Worm (Caenorhabditis elegans) whole organism, L4 larva: ENCODE results near the gene F41E6.12.

ENCODE experiments used
- F26F4.8 ChIP-seq: fragments of 200-800 bp; sonication (Bioruptor generic); conservative IDR thresholded peaks from 2 replicates; pipeline ENCODE4 v1.3.6; 2022; ENCODE audit warnings: missing genetic modification characterization, missing compliant biosample characterization
- F37D6.2 ChIP-seq: sonication (generic microtip); optimal IDR thresholded peaks from 2 replicates; lab custom pipeline; 2016; ENCODE audit warnings: mild to moderate bottlenecking, missing genetic modification characterization, missing compliant biosample characterization
- F44E2.7 ChIP-seq: fragments of 200-800 bp; sonication (Bioruptor generic); IDR thresholded peaks from 2 replicates; pipeline ENCODE4 v2.1.2; 2022; ENCODE audit warnings: missing genetic modification characterization, missing compliant biosample characterization
- R02D3.7 ChIP-seq: fragments of 150-350 bp; sonication (generic microtip); optimal IDR thresholded peaks from 3 replicates; lab custom pipeline; 2014; ENCODE audit warnings: missing biosample characterization, missing genetic modification characterization
- T26A8.4 ChIP-seq: fragments of 200-800 bp; sonication (Bioruptor generic); IDR thresholded peaks from 2 replicates; pipeline ENCODE4 v1.3.6; 2022; ENCODE audit warnings: missing genetic modification characterization, missing compliant biosample characterization
- Y48G9A.11 ChIP-seq: fragments of 200-800 bp; sonication (Bioruptor generic); IDR thresholded peaks from 2 replicates; pipeline ENCODE4 v1.3.6; 2022; ENCODE audit warnings: missing genetic modification reagents, missing genetic modification characterization, missing compliant biosample characterization
- Y75B8A.6 ChIP-seq: fragments of 200-800 bp; sonication (Bioruptor generic); IDR thresholded peaks from 2 replicates; pipeline ENCODE4 v1.3.6; 2022; ENCODE audit warnings: missing genetic modification reagents, missing genetic modification characterization, missing compliant biosample characterization
- ZK337.2 ChIP-seq: fragments of 200-800 bp; sonication (Bioruptor generic); IDR thresholded peaks from 2 replicates; pipeline ENCODE4 v1.3.6; 2022; ENCODE audit warnings: missing genetic modification reagents, missing genetic modification characterization, missing compliant biosample characterization
- aha-1 ChIP-seq: fragments of 150-350 bp; peaks from one replicate; lab custom pipeline; 2014; ENCODE audit warnings: missing biosample characterization, missing genetic modification characterization
- ama-1 ChIP-seq: fragments of 150-350 bp; optimal IDR thresholded peaks from 2 replicates; lab custom pipeline; 2014; ENCODE audit warnings: inconsistent platforms, mixed read lengths
- attf-4 ChIP-seq: sonication (generic microtip); optimal IDR thresholded peaks from 3 replicates; lab custom pipeline; 2017; ENCODE audit warnings: missing biosample characterization, missing genetic modification characterization
- ceh-32 ChIP-seq: sonication (generic microtip); optimal IDR thresholded peaks from 2 replicates; lab custom pipeline; 2016; ENCODE audit warnings: mild to moderate bottlenecking, missing genetic modification characterization, missing compliant biosample characterization; ENCODE audit not compliant: poor library complexity
- ces-1 ChIP-seq: fragments of 150-350 bp; sonication (generic microtip); optimal IDR thresholded peaks from 4 replicates; lab custom pipeline; 2014; ENCODE audit warnings: missing biosample characterization, missing genetic modification reagents, missing genetic modification characterization
- ctbp-1 ChIP-seq: fragments of 200-800 bp; sonication (Bioruptor generic); IDR thresholded peaks from 2 replicates; pipeline ENCODE4 v1.3.6; 2022; ENCODE audit warnings: missing genetic modification reagents, missing genetic modification characterization, missing compliant biosample characterization
- daf-12 ChIP-seq: fragments of 150-350 bp; optimal IDR thresholded peaks from 2 replicates; lab custom pipeline; 2014; ENCODE audit warnings: missing biosample characterization, missing genetic modification reagents, missing genetic modification characterization
- daf-16 ChIP-seq, 3 experiments: sonication (generic microtip); optimal IDR thresholded peaks; 2 replicates each; lab custom pipeline; 2016 to 2017; ENCODE audit warnings: missing genetic modification characterization in 3 of 3, missing genetic modification reagents in 3 of 3, mild to moderate bottlenecking in 2 of 3, missing compliant biosample characterization in 2 of 3, missing biosample characterization in 1 of 3, moderate library complexity in 1 of 3
- daf-8 ChIP-seq: fragments of 200-800 bp; sonication (Bioruptor generic); IDR thresholded peaks from 2 replicates; pipeline ENCODE4 v1.3.6; 2022; ENCODE audit warnings: missing genetic modification characterization, missing compliant biosample characterization
- duxl-1 ChIP-seq: sonication (generic microtip); optimal IDR thresholded peaks from 2 replicates; lab custom pipeline; 2016; ENCODE audit warnings: mild to moderate bottlenecking, missing genetic modification characterization, moderate library complexity, missing compliant biosample characterization; ENCODE audit not compliant: poor library complexity
- egl-27 ChIP-seq: sonication (generic microtip); optimal IDR thresholded peaks from 3 replicates; lab custom pipeline; 2017; ENCODE audit warnings: missing biosample characterization, missing genetic modification reagents, missing genetic modification characterization
- egl-43 ChIP-seq: fragments of 200-800 bp; sonication (Bioruptor generic); IDR thresholded peaks from 2 replicates; pipeline ENCODE4 v1.3.6; 2022; ENCODE audit warnings: missing genetic modification reagents, missing genetic modification characterization, missing compliant biosample characterization
- fkh-10 ChIP-seq: fragments of 150-350 bp; optimal IDR thresholded peaks from 2 replicates; lab custom pipeline; 2014; ENCODE audit warnings: missing biosample characterization, missing genetic modification reagents, missing genetic modification characterization
- fos-1 ChIP-seq: fragments of 150-350 bp; optimal IDR thresholded peaks from 2 replicates; lab custom pipeline; 2014; ENCODE audit warnings: missing biosample characterization, missing genetic modification characterization
- hlh-30 ChIP-seq: sonication (generic microtip); optimal IDR thresholded peaks from 2 replicates; lab custom pipeline; 2017; ENCODE audit warnings: antibody characterized with exemption, mild to moderate bottlenecking, missing genetic modification characterization, missing compliant biosample characterization; ENCODE audit not compliant: insufficient read depth
- hmg-1.1 ChIP-seq: fragments of 200-800 bp; sonication (Bioruptor generic); IDR thresholded peaks from 2 replicates; pipeline ENCODE4 v1.3.6; 2022; ENCODE audit warnings: missing genetic modification reagents, missing genetic modification characterization, missing compliant biosample characterization
- jun-1 ChIP-seq: fragments of 150-350 bp; optimal IDR thresholded peaks from 2 replicates; lab custom pipeline; 2014; ENCODE audit warnings: missing biosample characterization, missing genetic modification reagents, missing genetic modification characterization
- lim-7 ChIP-seq: fragments of 200-800 bp; sonication (Bioruptor generic); IDR thresholded peaks from 2 replicates; pipeline ENCODE4 v1.3.6; 2022; ENCODE audit warnings: missing genetic modification characterization, missing compliant biosample characterization
- lin-15B ChIP-seq: fragments of 150-350 bp; sonication (generic microtip); optimal IDR thresholded peaks from 3 replicates; lab custom pipeline; 2014; ENCODE audit warnings: missing biosample characterization, missing genetic modification characterization
- lin-29 ChIP-seq: fragments of 200-800 bp; sonication (Bioruptor generic); IDR thresholded peaks from 2 replicates; pipeline ENCODE4 v1.3.6; 2022; ENCODE audit warnings: missing genetic modification reagents, missing genetic modification characterization, missing compliant biosample characterization
- lir-3 ChIP-seq: sonication (generic microtip); optimal IDR thresholded peaks from 2 replicates; lab custom pipeline; 2016; ENCODE audit warnings: mild to moderate bottlenecking, missing genetic modification characterization, missing compliant biosample characterization
- mdt-29 ChIP-seq: fragments of 200-800 bp; sonication (Bioruptor generic); IDR thresholded peaks from 2 replicates; pipeline ENCODE4 v1.3.6; 2022; ENCODE audit warnings: missing genetic modification reagents, missing genetic modification characterization, missing compliant biosample characterization
- mes-2 ChIP-seq: sonication (generic microtip); optimal IDR thresholded peaks from 2 replicates; lab custom pipeline; 2016; ENCODE audit warnings: missing genotype, mild to moderate bottlenecking, missing genetic modification characterization, missing compliant biosample characterization; ENCODE audit not compliant: poor library complexity, severe bottlenecking
- mxl-2 ChIP-seq: fragments of 200-800 bp; sonication (Bioruptor generic); conservative IDR thresholded peaks from 2 replicates; pipeline ENCODE4 v1.3.6; 2022; ENCODE audit warnings: missing genetic modification reagents, missing genetic modification characterization, missing compliant biosample characterization
- nhr-41 ChIP-seq: fragments of 200-800 bp; sonication (Bioruptor generic); IDR thresholded peaks from 2 replicates; pipeline ENCODE4 v1.3.6; 2022; ENCODE audit warnings: missing genetic modification reagents, missing genetic modification characterization, missing compliant biosample characterization
- nhr-42 ChIP-seq: fragments of 200-800 bp; sonication (Bioruptor generic); IDR thresholded peaks from 2 replicates; pipeline ENCODE4 v1.3.6; 2022; ENCODE audit warnings: missing genetic modification characterization, missing compliant biosample characterization
- nhr-6 ChIP-seq: fragments of 150-350 bp; optimal IDR thresholded peaks from 2 replicates; lab custom pipeline; 2014; ENCODE audit warnings: missing biosample characterization, missing genetic modification characterization
- nhr-76 ChIP-seq: fragments of 150-350 bp; optimal IDR thresholded peaks from 2 replicates; lab custom pipeline; 2014; ENCODE audit warnings: missing biosample characterization, missing genetic modification characterization
- nhr-77 ChIP-seq: fragments of 150-350 bp; optimal IDR thresholded peaks from 2 replicates; lab custom pipeline; 2014; ENCODE audit warnings: missing biosample characterization, missing genetic modification characterization
- pqm-1 ChIP-seq: sonication (generic microtip); optimal IDR thresholded peaks from 2 replicates; lab custom pipeline; 2017; ENCODE audit warnings: missing biosample characterization, missing genetic modification characterization
- sdz-12 ChIP-seq: fragments of 200-800 bp; sonication (Bioruptor generic); optimal IDR thresholded peaks from 2 replicates; lab custom pipeline; 2018; ENCODE audit warnings: mild to moderate bottlenecking, missing genetic modification characterization, missing compliant biosample characterization
- set-16 ChIP-seq: fragments of 200-800 bp; sonication (Bioruptor generic); IDR thresholded peaks from 2 replicates; pipeline ENCODE4 v1.3.6; 2022; ENCODE audit warnings: missing genetic modification reagents, missing genetic modification characterization, missing compliant biosample characterization
- snpc-1.2 ChIP-seq: fragments of 200-800 bp; sonication (Bioruptor generic); IDR thresholded peaks from 2 replicates; pipeline ENCODE4 v1.3.6; 2022; ENCODE audit warnings: missing genetic modification reagents, missing genetic modification characterization, missing compliant biosample characterization
- spr-3 ChIP-seq: fragments of 200-800 bp; sonication (Bioruptor generic); optimal IDR thresholded peaks from 2 replicates; lab custom pipeline; 2018; ENCODE audit warnings: mild to moderate bottlenecking, missing genetic modification characterization, missing compliant biosample characterization
- tag-97 ChIP-seq: fragments of 200-800 bp; sonication (Bioruptor generic); IDR thresholded peaks from 2 replicates; pipeline ENCODE4 v1.3.6; 2022; ENCODE audit warnings: missing genetic modification characterization, missing compliant biosample characterization
- tra-1 ChIP-seq: fragments of 200-800 bp; sonication (Bioruptor generic); IDR thresholded peaks from 2 replicates; pipeline ENCODE4 v1.3.6; 2022; ENCODE audit warnings: missing genetic modification reagents, missing genetic modification characterization, missing compliant biosample characterization
- unc-130 ChIP-seq: sonication (generic microtip); optimal IDR thresholded peaks from 2 replicates; lab custom pipeline; 2016; ENCODE audit warnings: missing genetic modification reagents, missing genetic modification characterization, missing compliant biosample characterization
- unc-39 ChIP-seq: sonication (generic microtip); optimal IDR thresholded peaks from 2 replicates; lab custom pipeline; 2017; ENCODE audit warnings: missing biosample characterization, missing genetic modification characterization
- unc-62 ChIP-seq, 3 experiments: fragments of 150-350 bp in 1 of 3; sonication (generic microtip); optimal IDR thresholded peaks in 2 of 3; peaks in 1 of 3; 1 replicate in 1 of 3; 2 replicates in 2 of 3; lab custom pipeline; 2014 to 2017; ENCODE audit warnings: missing biosample characterization in 3 of 3, missing genetic modification characterization in 3 of 3, missing genetic modification reagents in 3 of 3, missing genotype in 1 of 3
- zfp-2 ChIP-seq: sonication (generic microtip); optimal IDR thresholded peaks from 2 replicates; lab custom pipeline; 2016; ENCODE audit warnings: mild to moderate bottlenecking, missing genetic modification characterization, missing compliant biosample characterization
- zip-11 ChIP-seq: fragments of 200-800 bp; sonication (Bioruptor generic); IDR thresholded peaks from 2 replicates; pipeline ENCODE4 v1.3.6; 2022; ENCODE audit warnings: missing genetic modification characterization, missing compliant biosample characterization
- zip-2 ChIP-seq: fragments of 150-350 bp; optimal IDR thresholded peaks from 2 replicates; lab custom pipeline; 2014; ENCODE audit warnings: missing biosample characterization, missing genetic modification characterization

Gene F41E6.12

DNA sequence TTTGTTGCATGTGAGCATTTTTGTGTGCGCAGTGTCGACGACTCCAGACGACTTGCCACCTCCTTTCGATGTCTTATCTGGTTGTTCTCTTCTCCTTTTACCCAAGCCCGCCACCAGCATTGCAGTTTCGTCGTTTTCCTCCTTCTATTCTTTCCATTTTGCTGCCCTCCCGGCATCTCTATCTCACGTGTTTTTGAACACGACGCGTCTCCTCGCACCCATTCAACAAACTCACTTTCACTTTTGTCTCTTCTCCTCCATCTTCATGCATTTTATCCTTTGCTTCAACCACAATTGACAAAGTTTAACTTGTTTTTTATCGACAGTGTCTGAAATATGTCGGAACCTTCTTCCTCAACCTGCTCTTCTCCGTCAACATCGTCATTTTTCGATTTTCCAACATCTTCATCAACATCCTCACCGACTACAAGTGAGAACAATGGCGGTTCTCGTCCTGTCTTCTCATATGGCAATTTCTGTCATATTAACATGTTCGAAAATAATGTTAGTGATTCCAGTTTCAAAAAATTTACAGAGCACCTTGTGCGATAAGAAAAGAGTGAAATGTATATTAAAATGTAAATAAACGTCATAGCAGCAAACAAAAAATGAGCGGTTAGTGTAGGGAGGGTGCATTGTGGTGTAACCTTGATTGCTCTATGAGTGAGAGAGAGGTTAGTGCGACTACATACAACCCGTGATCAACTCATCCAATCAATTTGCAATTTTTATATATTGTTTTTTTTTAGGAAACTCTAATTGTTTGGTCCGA lies 18.1 kb downstream of the F41E6.12 start, which contains the start of gene fip-4 (continued):
- TF ChIP-seq F26F4.8 (GFP tag; lab: Robert Waterston, UW) = no peak
- TF ChIP-seq zip-11 (GFP tag; lab: Robert Waterston, UW) = no peak
- peak; percentile 57; the same call in 1 of the 2 replicates for TF ChIP-seq nhr-41
- no peak for TF ChIP-seq lin-29 (GFP tag; lab: Robert Waterston, UW)
- no peak for TF ChIP-seq unc-62 (GFP tag; optimal IDR thresholded peaks at IDR 0.05 in 1 of 2; lab: Kevin White, UChicago)
- no peak for TF ChIP-seq unc-62 (tag; optimal IDR thresholded peaks at IDR 0.05; lab: Kevin White, UChicago)
- no peak for TF ChIP-seq spr-3
- TF ChIP-seq lim-7 (GFP tag; lab: Robert Waterston, UW) = no peak
- no peak for TF ChIP-seq tra-1 (GFP tag; lab: Robert Waterston, UW)
- no peak for TF ChIP-seq fkh-10
- TF ChIP-seq mes-2 = no peak
- no peak for TF ChIP-seq nhr-6 (tag; lab: Kevin White, UChicago)
- no peak for TF ChIP-seq ctbp-1 (GFP tag; lab: Robert Waterston, UW)
- no peak for TF ChIP-seq lir-3
- no peak for TF ChIP-seq jun-1
- no peak for TF ChIP-seq ZK337.2
- no peak for TF ChIP-seq egl-43 (GFP tag; lab: Robert Waterston, UW)
- no peak for TF ChIP-seq lin-15B (tag; lab: Kevin White, UChicago)
- peak; percentile 11 for TF ChIP-seq pqm-1
- peak; percentile 67; the same call in 1 of the 2 replicates for TF ChIP-seq mxl-2 (GFP tag; lab: Robert Waterston, UW)
- no peak for TF ChIP-seq nhr-76 (tag; lab: Kevin White, UChicago)
- TF ChIP-seq hlh-30 (tag; lab: Kevin White, UChicago) = peak; percentile 87
- no peak for TF ChIP-seq tag-97
- TF ChIP-seq ama-1 (lab: Kevin White, UChicago) = peak; percentile 76
- TF ChIP-seq attf-4 = no peak
- no peak for TF ChIP-seq daf-8
- TF ChIP-seq set-16 (GFP tag; lab: Robert Waterston, UW) = no peak
- TF ChIP-seq daf-16 (GFP tag; optimal IDR thresholded peaks at IDR 0.05; lab: Kevin White, UChicago) = no peak
- TF ChIP-seq daf-16 (tag; optimal IDR thresholded peaks at IDR 0.05; lab: Kevin White, UChicago) = peak; percentile 78
- no peak for TF ChIP-seq nhr-42 (GFP tag; lab: Robert Waterston, UW)
- no peak for TF ChIP-seq ces-1 (GFP tag; lab: Kevin White, UChicago)
- TF ChIP-seq zfp-2 (tag; lab: Kevin White, UChicago) = no peak
- no peak for TF ChIP-seq unc-130 (GFP tag; lab: Kevin White, UChicago)
- no peak for TF ChIP-seq Y75B8A.6 (GFP tag; lab: Robert Waterston, UW)
- peak; percentile 76 for TF ChIP-seq aha-1 (tag; lab: Kevin White, UChicago)
- TF ChIP-seq F37D6.2 = no peak
- no peak for TF ChIP-seq zip-2 (tag; lab: Kevin White, UChicago)
- TF ChIP-seq duxl-1 (tag; lab: Kevin White, UChicago) = no peak
- TF ChIP-seq nhr-77 (tag; lab: Kevin White, UChicago) = peak; percentile 57
- no peak for TF ChIP-seq R02D3.7
- TF ChIP-seq sdz-12 (GFP tag; lab: Kevin White, UChicago) = no peak
- TF ChIP-seq Y48G9A.11 (GFP tag; lab: Robert Waterston, UW) = no peak
- TF ChIP-seq ceh-32 = no peak
- TF ChIP-seq mdt-29 = no peak
- no peak for TF ChIP-seq T26A8.4 (GFP tag; lab: Robert Waterston, UW)
- TF ChIP-seq egl-27 (tag; lab: Kevin White, UChicago) = no peak
- TF ChIP-seq daf-12 (tag; lab: Kevin White, UChicago) = no peak
- TF ChIP-seq fos-1 (tag; lab: Kevin White, UChicago) = no peak
- no peak for TF ChIP-seq unc-39
- TF ChIP-seq hmg-1.1 = peak; percentile 48
- no peak for TF ChIP-seq F44E2.7 (GFP tag; lab: Robert Waterston, UW)
- no peak for TF ChIP-seq snpc-1.2 (GFP tag; lab: Robert Waterston, UW)
